Fruit fly (Drosophila melanogaster) whole organism: ENCODE measurements around the gene Ns1.
A peak's percentile ranks its signal among the peaks of the same experiment; 100 is the strongest.

Source experiments
- CG8478 ChIP-seq: fragments of >200 bp; optimal IDR thresholded peaks from 2 replicates; lab custom pipeline; 2018; ENCODE audit warnings: inconsistent platforms
- Dll ChIP-seq: fragments of >200 bp; optimal IDR thresholded peaks from 2 replicates; lab custom pipeline; 2017
- EcR ChIP-seq, 2 experiments: fragments of >200 bp; optimal IDR thresholded peaks; 2 replicates each; lab custom pipeline; 2017; ENCODE audit warnings: missing biosample characterization in 2 of 2, missing genetic modification characterization in 2 of 2, missing genetic modification reagents in 2 of 2
- pan ChIP-seq: fragments of >200 bp; optimal IDR thresholded peaks from 2 replicates; lab custom pipeline; 2017
- psq ChIP-seq: fragments of >200 bp; optimal IDR thresholded peaks from 2 replicates; lab custom pipeline; 2017
- usp ChIP-seq: fragments of >200 bp; optimal IDR thresholded peaks from 2 replicates; lab custom pipeline; 2017; ENCODE audit warnings: missing biosample characterization, missing genetic modification characterization, mixed read lengths

Gene Ns1

DNA sequence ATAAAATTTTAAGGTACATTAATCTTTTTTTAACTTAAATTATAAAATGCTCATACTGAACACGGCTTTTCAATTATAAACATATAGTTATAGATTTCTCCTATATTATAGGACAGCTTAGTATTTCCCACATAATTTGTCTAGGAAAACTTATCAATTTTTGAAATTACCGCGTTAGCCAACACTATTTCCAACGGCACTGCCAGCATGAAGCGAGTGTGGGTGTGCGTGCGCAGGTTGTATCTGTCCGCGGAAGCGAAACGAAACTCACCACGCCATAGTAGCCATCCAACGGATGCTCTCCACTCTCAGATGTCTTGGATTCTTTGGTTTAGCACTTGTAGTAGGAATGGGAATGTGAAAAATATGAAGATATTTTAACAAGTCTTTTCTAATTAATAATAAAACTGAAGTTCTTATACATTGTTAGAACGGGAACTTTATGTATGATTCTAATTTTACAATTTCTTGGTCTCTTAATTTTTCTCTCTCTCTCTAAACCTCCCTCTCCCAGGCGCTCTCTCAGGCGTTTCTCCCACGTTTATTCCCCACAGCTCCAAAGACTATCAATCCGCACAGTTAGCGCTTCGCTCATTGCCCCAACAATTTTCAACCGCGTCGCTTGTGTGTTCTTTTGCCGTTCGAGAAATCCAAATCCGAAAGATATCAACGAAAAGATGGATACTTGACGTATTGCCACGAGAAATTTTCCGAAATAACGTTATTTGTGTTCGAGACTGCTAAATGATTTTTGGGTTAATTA is 18.9 kb downstream of the Ns1 start, which contains the start of gene Dad:
TSS of gene Dad (plus strand) at position 593 of the 763 bp plus-strand sequence.
- TF ChIP-seq Dll (lab: Kevin White, UChicago) (peak; percentile 90), psq (lab: Kevin White, UChicago) (no peak)

DNA sequence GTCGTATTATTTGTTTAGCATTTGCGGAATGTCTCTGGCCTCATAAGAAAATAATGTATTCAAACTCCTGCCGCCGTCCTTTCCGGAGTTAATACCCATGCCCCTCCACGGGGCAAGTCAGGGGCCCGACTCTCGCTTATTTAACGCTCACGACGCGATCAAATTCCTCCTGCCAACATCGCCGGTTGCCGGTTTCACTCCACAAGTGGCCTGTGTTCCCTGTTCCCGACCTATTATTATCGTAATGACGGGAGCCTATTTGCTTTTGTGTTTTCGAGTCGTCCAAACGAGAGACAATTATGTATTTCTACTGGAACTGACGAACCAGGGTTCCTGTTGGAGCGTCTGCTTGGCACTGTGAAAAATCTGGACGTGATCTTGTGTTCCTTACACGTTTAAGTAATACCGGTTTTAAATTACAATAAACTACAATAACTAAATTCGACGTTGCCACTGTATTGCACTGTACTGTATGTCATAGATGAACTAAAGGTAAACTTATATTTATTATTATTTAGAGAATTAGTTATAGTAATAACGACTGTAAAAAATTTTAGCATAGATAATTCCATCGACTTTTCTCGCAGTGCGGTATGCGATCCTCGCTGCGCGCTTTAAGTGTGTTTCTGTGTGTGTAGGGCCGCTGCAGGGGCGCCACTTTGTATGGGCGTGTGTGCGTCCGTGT is 19.9 kb downstream of the Ns1 start:
- TF ChIP-seq EcR (GFP tag; optimal IDR thresholded peaks at IDR 0.05; lab: Kevin White, UChicago) (no peak), Dll (lab: Kevin White, UChicago) (peak; percentile 37)

DNA sequence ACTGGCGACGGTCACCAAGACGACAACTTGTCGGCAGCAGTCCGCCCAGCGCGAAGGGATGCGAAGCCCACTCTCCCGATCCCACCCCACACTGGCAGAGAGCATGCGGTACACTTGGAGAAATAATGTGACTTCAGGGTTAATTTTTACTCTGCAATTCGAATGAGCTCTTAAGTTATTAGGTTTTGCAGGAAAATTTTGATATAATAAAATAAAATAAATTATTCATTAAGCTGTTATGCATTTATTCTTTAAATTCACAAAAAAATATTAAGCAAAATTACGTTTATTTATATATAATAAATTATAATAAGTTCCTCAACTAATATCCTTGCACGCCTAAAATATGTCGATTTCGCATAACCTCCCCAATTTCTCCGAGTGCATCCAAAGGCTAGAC is 23.6 kb downstream of the Ns1 start:
- no peak for TF ChIP-seq usp (GFP tag; lab: Kevin White, UChicago)
- TF ChIP-seq psq (lab: Kevin White, UChicago) = no peak
- TF ChIP-seq EcR (GFP tag; optimal IDR thresholded peaks at IDR 0.05; lab: Kevin White, UChicago) = no peak
- no peak for TF ChIP-seq Dll (lab: Kevin White, UChicago)
- TF ChIP-seq CG8478 (lab: Kevin White, UChicago) = no peak
- TF ChIP-seq pan (lab: Kevin White, UChicago) = no peak

DNA sequence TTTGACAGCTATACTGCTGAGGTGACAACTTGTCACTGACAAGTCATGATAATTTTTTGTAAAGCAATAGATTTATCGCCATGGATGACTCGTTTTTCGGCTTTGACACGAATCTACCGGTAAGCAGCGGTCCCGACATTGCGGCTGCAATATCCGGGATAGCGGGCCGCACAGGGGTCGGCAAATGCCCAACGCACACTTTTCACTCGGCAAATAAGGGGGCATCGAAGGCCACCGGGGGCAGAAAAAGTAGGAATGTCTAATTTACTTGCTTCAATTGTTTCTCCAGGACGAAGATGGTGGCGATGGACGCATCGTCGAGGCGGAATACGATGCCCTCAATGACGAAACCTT is 28.9 kb downstream of the Ns1 start:
- no peak for TF ChIP-seq CG8478 (lab: Kevin White, UChicago)
- no peak for TF ChIP-seq Dll (lab: Kevin White, UChicago)
- TF ChIP-seq EcR (GFP tag; optimal IDR thresholded peaks at IDR 0.05; lab: Kevin White, UChicago) = no peak
- no peak for TF ChIP-seq pan (lab: Kevin White, UChicago)
- TF ChIP-seq psq (lab: Kevin White, UChicago) = no peak
- TF ChIP-seq usp (GFP tag; lab: Kevin White, UChicago) = no peak

DNA sequence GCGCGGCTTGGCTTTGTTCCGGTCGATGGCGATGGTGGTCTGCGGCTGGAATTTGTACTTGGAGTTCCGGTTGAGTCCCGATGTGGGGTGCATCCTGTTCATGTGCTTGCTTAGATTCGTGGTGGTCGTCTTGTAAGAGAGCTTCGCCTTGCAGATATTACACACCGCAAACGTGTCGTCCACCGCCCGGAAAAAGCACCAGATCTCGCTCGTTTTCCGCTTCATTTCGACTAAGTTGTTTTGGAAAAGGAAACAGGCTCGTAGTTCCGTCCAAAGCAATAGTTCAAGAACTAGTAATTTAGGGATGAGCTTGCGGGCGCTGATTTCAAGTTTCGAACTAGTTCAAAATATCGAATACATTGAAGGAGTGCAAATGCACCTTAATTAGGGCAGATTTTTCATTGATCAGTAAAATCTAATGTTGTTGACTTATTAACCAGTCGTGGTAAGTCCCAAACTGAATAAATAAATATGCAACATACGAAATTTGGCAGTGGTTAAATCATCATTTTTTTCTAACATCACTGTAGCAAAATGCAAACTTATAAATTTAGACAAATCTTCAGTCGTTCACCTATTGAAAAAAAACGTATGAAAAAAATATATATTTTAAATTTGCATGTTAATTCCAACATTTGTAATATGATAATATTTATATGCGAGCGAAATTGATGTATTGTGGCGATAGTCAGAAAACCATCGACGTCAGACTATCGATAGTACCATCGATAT is 29.5 kb downstream of the Ns1 start, which contains the start of the genes bdwf and Patr-1:
TSS of gene bdwf (minus strand) at position 299 of the 732 bp plus-strand sequence.
TSS of gene Patr-1 (plus strand) at position 727 of the 732 bp plus-strand sequence.
- TF ChIP-seq psq (lab: Kevin White, UChicago) (no peak), EcR (GFP tag; optimal IDR thresholded peaks at IDR 0.05; lab: Kevin White, UChicago) (no peak), CG8478 (lab: Kevin White, UChicago) (no peak), usp (GFP tag; lab: Kevin White, UChicago) (no peak), pan (lab: Kevin White, UChicago) (no peak), Dll (lab: Kevin White, UChicago) (no peak)

DNA sequence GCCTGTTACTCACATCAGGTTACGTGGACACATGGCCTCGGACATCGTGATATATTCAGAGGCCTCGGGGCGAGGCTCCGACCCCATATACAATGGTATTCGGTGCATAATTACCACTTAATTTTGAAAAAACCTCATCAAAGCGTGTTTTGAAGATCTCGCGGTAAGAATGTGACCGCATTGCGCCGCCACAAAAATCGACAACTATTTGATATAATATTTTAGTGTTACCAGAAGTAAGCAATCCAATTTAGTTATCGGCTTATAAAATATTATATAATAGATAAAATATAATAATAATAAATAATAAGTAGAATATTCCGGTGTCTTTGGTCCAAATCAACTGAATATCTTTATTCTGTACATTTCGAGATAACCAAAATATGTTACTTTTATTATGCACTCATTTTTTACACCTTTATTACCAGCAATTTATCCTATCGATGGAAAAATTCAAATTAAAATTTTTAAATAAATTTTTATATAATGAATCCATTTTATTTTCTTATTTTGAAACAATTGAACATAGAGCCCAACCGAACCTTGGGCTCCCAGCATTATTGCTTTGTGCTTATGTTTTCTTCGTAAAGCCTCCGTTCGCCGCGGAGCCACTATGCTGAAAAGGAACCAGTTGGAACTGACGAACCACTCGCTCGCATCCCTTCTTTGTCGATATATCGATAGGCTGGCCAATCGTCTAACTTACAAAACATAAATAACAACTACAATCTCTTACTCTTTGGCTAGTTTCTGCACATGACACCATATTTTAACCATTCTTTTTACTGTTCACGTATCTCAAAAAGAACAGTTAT is 32.3 kb downstream of the Ns1 start, which contains the start of the genes CG18213 and Trm7-32:
TSS of gene CG18213 (minus strand) at position 211 of the 815 bp plus-strand sequence.
TSS of gene Trm7-32 (plus strand) at position 690 of the 815 bp plus-strand sequence.
- TF ChIP-seq usp (GFP tag; lab: Kevin White, UChicago) = no peak

DNA sequence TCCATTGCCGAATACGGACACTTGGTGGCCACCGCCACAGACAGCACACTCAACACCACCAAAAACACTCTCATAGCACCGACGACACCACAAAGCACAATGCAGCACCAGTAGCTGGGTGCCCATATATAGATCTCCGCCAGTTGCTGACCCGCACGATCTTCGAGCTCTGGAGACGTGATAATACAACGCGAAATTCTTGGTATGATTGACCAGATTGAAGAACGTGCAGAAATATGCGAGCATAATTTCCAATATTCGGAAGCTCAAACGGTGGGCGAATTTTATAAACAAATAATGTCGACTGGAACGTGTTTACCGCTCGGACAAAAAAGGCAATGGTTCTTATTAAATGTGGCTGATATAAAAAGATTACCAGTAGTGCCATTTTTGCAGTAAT is 36.5 kb downstream of the Ns1 start, which contains the start of gene CG4009:
TSS of gene CG4009 (minus strand) at position 101 of the 400 bp plus-strand sequence.
- TF ChIP-seq EcR (GFP tag; optimal IDR thresholded peaks at IDR 0.05; lab: Kevin White, UChicago) (no peak), Dll (lab: Kevin White, UChicago) (no peak), psq (lab: Kevin White, UChicago) (no peak), usp (GFP tag; lab: Kevin White, UChicago) (no peak)

DNA sequence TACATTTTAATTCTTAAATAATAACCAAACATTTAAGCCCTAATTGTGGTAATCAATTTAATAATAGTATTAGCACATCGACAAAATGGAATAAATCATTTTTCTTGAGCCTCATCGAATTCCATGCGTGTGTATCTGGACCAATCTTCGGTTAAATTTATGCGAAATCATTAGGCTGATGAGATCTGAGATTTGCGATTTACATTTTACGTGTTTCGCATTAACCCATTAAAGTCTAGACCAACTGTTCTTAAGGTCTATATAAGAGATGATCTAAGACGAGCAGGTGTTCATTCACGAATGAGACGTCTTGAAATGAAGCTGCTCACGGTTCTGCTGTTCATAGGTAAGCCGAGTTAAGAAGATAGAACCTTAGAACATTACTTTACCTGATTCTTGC is 41.0 kb downstream of the Ns1 start, which contains the start of gene CG31268:
TSS of gene CG31268 (plus strand) at position 301 of the 400 bp plus-strand sequence.
- TF ChIP-seq CG8478 (lab: Kevin White, UChicago) = no peak
- TF ChIP-seq Dll (lab: Kevin White, UChicago) = no peak
- no peak for TF ChIP-seq EcR (GFP tag; optimal IDR thresholded peaks at IDR 0.05; lab: Kevin White, UChicago)
- TF ChIP-seq pan (lab: Kevin White, UChicago) = no peak
- TF ChIP-seq usp (GFP tag; lab: Kevin White, UChicago) = no peak
- no peak for TF ChIP-seq psq (lab: Kevin White, UChicago)

DNA sequence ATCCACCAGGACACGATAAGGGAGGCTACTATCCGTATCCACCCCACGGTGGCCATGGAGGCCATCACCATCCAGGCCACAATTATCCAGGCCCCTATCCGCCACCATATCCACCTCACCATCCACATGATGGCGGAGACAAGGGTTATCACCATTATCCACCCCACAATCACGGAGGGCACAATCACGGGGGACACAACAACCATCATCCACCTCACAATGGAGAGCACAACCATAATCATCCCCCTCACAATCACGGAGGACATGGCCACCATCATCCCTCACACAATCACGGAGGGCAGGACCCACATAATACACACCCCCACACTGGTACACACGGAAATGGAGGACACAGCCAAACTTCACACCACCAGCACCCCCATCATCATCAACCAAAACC is 42.7 kb downstream of the Ns1 start:
- TF ChIP-seq psq (lab: Kevin White, UChicago) = no peak
- TF ChIP-seq pan (lab: Kevin White, UChicago) = no peak
- TF ChIP-seq Dll (lab: Kevin White, UChicago) = no peak
- TF ChIP-seq usp (GFP tag; lab: Kevin White, UChicago) = no peak
- TF ChIP-seq CG8478 (lab: Kevin White, UChicago) = no peak
- no peak for TF ChIP-seq EcR (GFP tag; optimal IDR thresholded peaks at IDR 0.05; lab: Kevin White, UChicago)

DNA sequence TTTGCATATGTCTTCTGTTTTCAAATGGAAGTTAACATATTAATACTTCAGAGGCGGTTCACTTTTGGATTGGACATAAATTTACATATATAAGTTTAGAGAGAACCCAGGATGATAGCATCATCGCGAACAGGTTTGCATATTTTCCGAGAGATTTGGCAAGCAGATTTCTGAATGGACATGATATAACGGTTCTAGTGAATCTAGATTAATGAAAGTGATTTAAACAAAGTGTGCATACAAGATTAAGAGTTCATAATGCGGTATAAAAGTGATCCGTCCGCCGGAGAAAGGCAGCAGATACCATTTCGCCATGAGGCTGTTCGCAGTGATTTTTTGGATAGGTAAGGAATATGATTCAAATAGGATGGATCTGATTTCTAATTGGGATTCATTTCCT is 44.1 kb downstream of the Ns1 start, which contains the start of gene CG5225:
TSS of gene CG5225 (plus strand) at position 301 of the 400 bp plus-strand sequence.
- no peak for TF ChIP-seq EcR (GFP tag; optimal IDR thresholded peaks at IDR 0.05; lab: Kevin White, UChicago)
- TF ChIP-seq pan (lab: Kevin White, UChicago) = no peak
- TF ChIP-seq psq (lab: Kevin White, UChicago) = no peak
- TF ChIP-seq usp (GFP tag; lab: Kevin White, UChicago) = no peak
- TF ChIP-seq Dll (lab: Kevin White, UChicago) = no peak
- no peak for TF ChIP-seq CG8478 (lab: Kevin White, UChicago)
